Worm (Caenorhabditis elegans): Measurements from ENCODE around the gene baz-2.

The baz-2 gene

ce11 chrIII:7648841-7649240, 7.0 kb downstream of the baz-2 start:
- no peak for TF ChIP-seq elt-1 (tag; optimal IDR thresholded peaks at IDR 0.05; ENCODE audit: borderline replicate concordance, insufficient read depth)
- TF ChIP-seq blmp-1 (tag; optimal IDR thresholded peaks at IDR 0.05), result no peak

- no peak for TF ChIP-seq nhr-76 (tag; optimal IDR thresholded peaks at IDR 0.05)
- peak; percentile 67 for TF ChIP-seq elt-1 (tag; optimal IDR thresholded peaks at IDR 0.05; ENCODE audit: borderline replicate concordance, insufficient read depth)
Measured at ce11 chrIII:7645075-7645474, 10.8 kb downstream of the baz-2 start.

ce11 chrIII:7643902-7644641, 11.8 kb downstream of the baz-2 start:
- TF ChIP-seq ceh-83 (GFP tag; optimal IDR thresholded peaks at IDR 0.05) (no peak), elt-1 (tag; optimal IDR thresholded peaks at IDR 0.05; ENCODE audit: borderline replicate concordance, insufficient read depth) (peak; percentile 13), unc-62 (GFP tag; optimal IDR thresholded peaks at IDR 0.05) (peak; percentile 51), elt-3 (tag; optimal IDR thresholded peaks at IDR 0.05) (peak; percentile 51), tbx-8 (GFP tag; optimal IDR thresholded peaks at IDR 0.05) (no peak), M03D4.4 (tag; optimal IDR thresholded peaks at IDR 0.05) (no peak)

- TF ChIP-seq sptf-1 (tag; optimal IDR thresholded peaks at IDR 0.05), result no peak
- no peak for TF ChIP-seq ces-1 (GFP tag; optimal IDR thresholded peaks at IDR 0.05)
- no peak for TF ChIP-seq zip-8 (tag; optimal IDR thresholded peaks at IDR 0.05)
- TF ChIP-seq cnd-1 (tag; optimal IDR thresholded peaks at IDR 0.05), result no peak
- TF ChIP-seq ceh-83 (GFP tag; optimal IDR thresholded peaks at IDR 0.05), result no peak
- TF ChIP-seq blmp-1 (tag; optimal IDR thresholded peaks at IDR 0.05), result no peak
- TF ChIP-seq M03D4.4 (tag; optimal IDR thresholded peaks at IDR 0.05), result no peak
- TF ChIP-seq drap-1 (GFP tag; optimal IDR thresholded peaks at IDR 0.05), result no peak
- no peak for TF ChIP-seq nhr-12 (tag; optimal IDR thresholded peaks at IDR 0.05)
- TF ChIP-seq pha-4 (tag; optimal IDR thresholded peaks at IDR 0.05), result no peak
- TF ChIP-seq flh-1 (GFP tag; optimal IDR thresholded peaks at IDR 0.05), result no peak
- TF ChIP-seq elt-1 (tag; optimal IDR thresholded peaks at IDR 0.05; ENCODE audit: borderline replicate concordance, insufficient read depth), result no peak
- no peak for TF ChIP-seq nhr-2 (tag; optimal IDR thresholded peaks at IDR 0.05)
- TF ChIP-seq unc-120 (tag; optimal IDR thresholded peaks at IDR 0.05; ENCODE audit: poor library complexity, severe bottlenecking), result no peak
- no peak for TF ChIP-seq unc-62 (GFP tag; optimal IDR thresholded peaks at IDR 0.05)
- no peak for TF ChIP-seq tbx-8 (GFP tag; optimal IDR thresholded peaks at IDR 0.05)
- no peak for TF ChIP-seq ceh-43 (GFP tag; optimal IDR thresholded peaks at IDR 0.05)
- TF ChIP-seq mls-2 (tag; optimal IDR thresholded peaks at IDR 0.05), result no peak
Measured at ce11 chrIII:7643084-7643483, 12.7 kb downstream of the baz-2 start, which contains the start of gene upp-1. Gene upp-1, minus strand, starts transcription at chrIII:7643101.

- no peak for TF ChIP-seq nhr-2 (tag; optimal IDR thresholded peaks at IDR 0.05)
- peak; percentile 20 for TF ChIP-seq lin-13 (tag; optimal IDR thresholded peaks at IDR 0.05)
- TF ChIP-seq ceh-83 (GFP tag; optimal IDR thresholded peaks at IDR 0.05), result peak; percentile 83
- peak; percentile 51 for TF ChIP-seq sem-2 (GFP tag; optimal IDR thresholded peaks at IDR 0.05)
- TF ChIP-seq cnd-1 (tag; optimal IDR thresholded peaks at IDR 0.05), result peak; percentile 63
- TF ChIP-seq tbx-8 (GFP tag; optimal IDR thresholded peaks at IDR 0.05), result peak; percentile 9
- TF ChIP-seq unc-120 (tag; optimal IDR thresholded peaks at IDR 0.05; ENCODE audit: poor library complexity, severe bottlenecking), result peak; percentile 61
- TF ChIP-seq mls-2 (tag; optimal IDR thresholded peaks at IDR 0.05), result peak; percentile 65
- no peak for TF ChIP-seq nhr-12 (tag; optimal IDR thresholded peaks at IDR 0.05)
- peak; percentile 35 for TF ChIP-seq lin-32 (GFP tag; optimal IDR thresholded peaks at IDR 0.05)
- no peak for TF ChIP-seq zip-8 (tag; optimal IDR thresholded peaks at IDR 0.05)
- no peak for TF ChIP-seq ceh-39 (tag; optimal IDR thresholded peaks at IDR 0.05)
- no peak for TF ChIP-seq nhr-237 (tag; optimal IDR thresholded peaks at IDR 0.05)
- peak; percentile 71 for TF ChIP-seq M03D4.4 (tag; optimal IDR thresholded peaks at IDR 0.05)
- no peak for TF ChIP-seq unc-39 (tag; optimal IDR thresholded peaks at IDR 0.05)
- TF ChIP-seq flh-1 (GFP tag; optimal IDR thresholded peaks at IDR 0.05), result peak; percentile 61
- TF ChIP-seq sptf-1 (tag; optimal IDR thresholded peaks at IDR 0.05), result peak; percentile 76
- peak; percentile 63 for TF ChIP-seq drap-1 (GFP tag; optimal IDR thresholded peaks at IDR 0.05)
Measured at ce11 chrIII:7642015-7642414, 13.8 kb downstream of the baz-2 start.

- TF ChIP-seq nhr-237 (tag; optimal IDR thresholded peaks at IDR 0.05) (no peak), lin-13 (tag; optimal IDR thresholded peaks at IDR 0.05) (no peak), unc-62 (GFP tag; optimal IDR thresholded peaks at IDR 0.05) (no peak), nhr-2 (tag; optimal IDR thresholded peaks at IDR 0.05) (no peak), M03D4.4 (tag; optimal IDR thresholded peaks at IDR 0.05) (no peak), ceh-43 (GFP tag; optimal IDR thresholded peaks at IDR 0.05) (no peak), ham-2 (GFP tag; optimal IDR thresholded peaks at IDR 0.05) (no peak), nhr-76 (tag; optimal IDR thresholded peaks at IDR 0.05) (no peak), nhr-28 (tag; optimal IDR thresholded peaks at IDR 0.05) (no peak), elt-3 (tag; optimal IDR thresholded peaks at IDR 0.05) (no peak), hlh-1 (tag; optimal IDR thresholded peaks at IDR 0.05) (no peak), sem-2 (GFP tag; optimal IDR thresholded peaks at IDR 0.05) (no peak), tbx-8 (GFP tag; optimal IDR thresholded peaks at IDR 0.05) (no peak), elt-1 (tag; optimal IDR thresholded peaks at IDR 0.05; ENCODE audit: borderline replicate concordance, insufficient read depth) (no peak), drap-1 (GFP tag; optimal IDR thresholded peaks at IDR 0.05) (no peak), zip-8 (tag; optimal IDR thresholded peaks at IDR 0.05) (no peak), flh-1 (GFP tag; optimal IDR thresholded peaks at IDR 0.05) (no peak), pha-4 (tag; optimal IDR thresholded peaks at IDR 0.05) (no peak), ztf-11 (tag; optimal IDR thresholded peaks at IDR 0.05) (no peak)
Measured at ce11 chrIII:7641337-7641736, 14.5 kb downstream of the baz-2 start.

All from whole organism, mixed stage, embryonic.